Worm (Caenorhabditis elegans): ENCODE results near the gene H01G02.4.

ce11 chrIV:11755003-11755402 is 47.9 kb downstream of the H01G02.4 start, which contains the start of gene T12A7.10:
- no peak for TF ChIP-seq nhr-76 (tag; optimal IDR thresholded peaks at IDR 0.05)
- TF ChIP-seq lin-15B (tag; optimal IDR thresholded peaks at IDR 0.05) = no peak
- TF ChIP-seq elt-2 (tag; optimal IDR thresholded peaks at IDR 0.05) = no peak
- TF ChIP-seq ama-1 (optimal IDR thresholded peaks at IDR 0.05) = no peak
- no peak for TF ChIP-seq mdl-1 (tag; optimal IDR thresholded peaks at IDR 0.05)
- TF ChIP-seq egl-27 (tag; optimal IDR thresholded peaks at IDR 0.05) = no peak
